Fruit fly (Drosophila melanogaster) Kc167 (cell line): Measurements from ENCODE around the gene PH4alphaNE1.

Experiments
- Sin3A ChIP-seq: fragments of >200 bp; optimal IDR thresholded peaks from 2 replicates; lab custom pipeline; 2018; ENCODE audit warnings: missing external identifiers
- h ChIP-seq: fragments of >200 bp; optimal IDR thresholded peaks from 3 replicates; lab custom pipeline; 2018; ENCODE audit warnings: missing external identifiers

dm6 chr3R:30464244-30464643 is 35.9 kb downstream of the PH4alphaNE1 start:
- TF ChIP-seq h (no peak), Sin3A (no peak)
